Fruit fly (Drosophila melanogaster) whole organism, embryonic: ENCODE results near the gene nkt.

Source experiments
- C15 ChIP-seq: fragments of 200-800 bp; sonication (Bioruptor generic); IDR thresholded peaks from 3 replicates; pipeline ENCODE4 v1.3.6; 2022; ENCODE audit warnings: missing biosample characterization, missing genetic modification characterization
- CG10366 ChIP-seq: fragments of 200-800 bp; sonication (Bioruptor generic); IDR thresholded peaks from 2 replicates; pipeline ENCODE4 v1.3.6; 2022; ENCODE audit warnings: missing biosample characterization, missing genetic modification characterization
- CG11247 ChIP-seq: fragments of 200-800 bp; sonication (Bioruptor generic); IDR thresholded peaks from 2 replicates; pipeline ENCODE4 v1.3.6; 2022; ENCODE audit warnings: missing biosample characterization, missing genetic modification characterization
- CG11560 ChIP-seq: fragments of 200-800 bp; sonication (Bioruptor generic); IDR thresholded peaks from 3 replicates; pipeline ENCODE4 v1.3.6; 2022; ENCODE audit warnings: missing biosample characterization, missing genetic modification characterization
- CG12391 ChIP-seq: fragments of 200-800 bp; sonication (Bioruptor generic); optimal IDR thresholded peaks from 3 replicates; lab custom pipeline; 2018; ENCODE audit warnings: missing biosample characterization, mild to moderate bottlenecking, missing genetic modification characterization, moderate library complexity
- CG13775 ChIP-seq: fragments of 200-800 bp; sonication (Bioruptor generic); optimal IDR thresholded peaks from 3 replicates; lab custom pipeline; 2017; ENCODE audit warnings: missing biosample characterization, mild to moderate bottlenecking, missing genetic modification characterization
- CG1529 ChIP-seq: fragments of 200-800 bp; sonication (Bioruptor generic); optimal IDR thresholded peaks from 3 replicates; lab custom pipeline; 2018; ENCODE audit warnings: missing biosample characterization, missing genetic modification characterization
- CG1602 ChIP-seq: fragments of 200-800 bp; sonication (Bioruptor generic); optimal IDR thresholded peaks from 3 replicates; lab custom pipeline; 2016; ENCODE audit warnings: missing biosample characterization, missing genetic modification characterization
- CG16779 ChIP-seq: fragments of 200-800 bp; sonication (Bioruptor generic); IDR thresholded peaks from 2 replicates; pipeline ENCODE4 v1.3.6; 2022; ENCODE audit warnings: missing biosample characterization, missing genetic modification characterization
- CG17186 ChIP-seq: fragments of 200-800 bp; sonication (Bioruptor generic); optimal IDR thresholded peaks from 3 replicates; lab custom pipeline; 2017; ENCODE audit warnings: missing biosample characterization, missing genetic modification reagents, missing genetic modification characterization
- CG18011 ChIP-seq: fragments of 200-800 bp; sonication (Bioruptor generic); optimal IDR thresholded peaks from 2 replicates; lab custom pipeline; 2017; ENCODE audit warnings: missing biosample characterization, missing genetic modification characterization, mild to moderate bottlenecking, moderate library complexity, missing genotype
- CG31388 ChIP-seq: fragments of 200-800 bp; sonication (Bioruptor generic); optimal IDR thresholded peaks from 2 replicates; lab custom pipeline; 2016; ENCODE audit warnings: missing biosample characterization, missing genetic modification characterization
- CG34224 ChIP-seq: fragments of 200-800 bp; sonication (Bioruptor generic); IDR thresholded peaks from 3 replicates; pipeline ENCODE4 v1.3.6; 2022; ENCODE audit warnings: missing biosample characterization, missing genetic modification characterization; ENCODE audit not compliant: partially characterized antibody
- CG7271 ChIP-seq: fragments of 200-800 bp; sonication (Bioruptor generic); optimal IDR thresholded peaks from 2 replicates; lab custom pipeline; 2018; ENCODE audit warnings: missing biosample characterization, mild to moderate bottlenecking, missing genetic modification characterization, moderate library complexity
- CG8290 ChIP-seq, 3 experiments: fragments of 200-800 bp; sonication (Bioruptor generic); optimal IDR thresholded peaks; 2 replicates each; lab custom pipeline; 2016 to 2019; ENCODE audit warnings: missing biosample characterization in 3 of 3, missing genetic modification characterization in 3 of 3, mild to moderate bottlenecking in 2 of 3, moderate library complexity in 1 of 3
- CG9932 ChIP-seq: fragments of 200-800 bp; sonication (Bioruptor generic); IDR thresholded peaks from 2 replicates; pipeline ENCODE4 v1.3.6; 2022; ENCODE audit warnings: missing biosample characterization, missing genetic modification characterization
- Dip3 ChIP-seq: fragments of 200-800 bp; sonication (Bioruptor generic); optimal IDR thresholded peaks from 3 replicates; lab custom pipeline; 2016; ENCODE audit warnings: missing biosample characterization, missing genetic modification characterization
- Eip74EF ChIP-seq, 2 experiments: fragments of 200-800 bp in 1 of 2; fragments of >200 bp in 1 of 2; sonication (Bioruptor generic) in 1 of 2; optimal IDR thresholded peaks; 2 replicates each; lab custom pipeline; 2017 to 2019; ENCODE audit warnings: missing biosample characterization in 2 of 2, missing genetic modification characterization in 2 of 2, mild to moderate bottlenecking in 1 of 2, moderate library complexity in 1 of 2
- Gug ChIP-seq: fragments of 200-800 bp; sonication (Bioruptor generic); IDR thresholded peaks from 4 replicates; pipeline ENCODE4 v1.3.6; 2022; ENCODE audit warnings: missing biosample characterization, missing genetic modification characterization
- HmgD ChIP-seq: fragments of 200-800 bp; sonication (Bioruptor generic); optimal IDR thresholded peaks from 3 replicates; lab custom pipeline; 2016; ENCODE audit warnings: missing biosample characterization, missing genetic modification characterization
- Opbp ChIP-seq: fragments of 200-800 bp; sonication (Bioruptor generic); IDR thresholded peaks from 3 replicates; pipeline ENCODE4 v1.3.6; 2022; ENCODE audit warnings: missing biosample characterization, missing genetic modification characterization; ENCODE audit not compliant: partially characterized antibody
- Sry-β ChIP-seq: fragments of 200-800 bp; sonication (Bioruptor generic); optimal IDR thresholded peaks from 2 replicates; lab custom pipeline; 2018; ENCODE audit warnings: missing biosample characterization, mild to moderate bottlenecking, missing genetic modification characterization, moderate library complexity
- Usf ChIP-seq: fragments of 200-800 bp; sonication (Bioruptor generic); optimal IDR thresholded peaks from 2 replicates; lab custom pipeline; 2017; ENCODE audit warnings: missing genotype, missing biosample characterization, missing genetic modification characterization
- abd-A ChIP-seq: fragments of 200-800 bp; sonication (Bioruptor generic); optimal IDR thresholded peaks from 3 replicates; lab custom pipeline; 2019; ENCODE audit warnings: missing biosample characterization, mild to moderate bottlenecking, missing genetic modification characterization, moderate library complexity
- ara ChIP-seq: fragments of 200-800 bp; sonication (Bioruptor generic); IDR thresholded peaks from 2 replicates; pipeline ENCODE4 v1.3.6; 2022; ENCODE audit warnings: missing biosample characterization, missing genetic modification characterization
- btn ChIP-seq: fragments of 200-800 bp; sonication (Bioruptor generic); optimal IDR thresholded peaks from 2 replicates; lab custom pipeline; 2016; ENCODE audit warnings: missing biosample characterization, missing genetic modification characterization
- cato ChIP-seq: fragments of 200-800 bp; sonication (Bioruptor generic); optimal IDR thresholded peaks from 2 replicates; lab custom pipeline; 2016; ENCODE audit warnings: missing biosample characterization, missing genetic modification characterization, borderline replicate concordance
- chif ChIP-seq, 2 experiments: fragments of 200-800 bp; sonication (Bioruptor generic); optimal IDR thresholded peaks; 3 replicates each; lab custom pipeline; 2016; ENCODE audit warnings: missing biosample characterization in 2 of 2, missing genetic modification characterization in 2 of 2
- crol ChIP-seq: fragments of 200-800 bp; sonication (Bioruptor generic); IDR thresholded peaks from 2 replicates; pipeline ENCODE4 v1.3.6; 2022; ENCODE audit warnings: missing biosample characterization, missing genetic modification characterization
- dpn ChIP-seq, 2 experiments: fragments of 200-800 bp; sonication (Bioruptor generic); optimal IDR thresholded peaks; 3 replicates each; lab custom pipeline; 2016; ENCODE audit warnings: missing biosample characterization in 2 of 2, missing genetic modification characterization in 2 of 2
- fd102C ChIP-seq: fragments of 200-800 bp; sonication (Bioruptor generic); optimal IDR thresholded peaks from 2 replicates; lab custom pipeline; 2018; ENCODE audit warnings: missing biosample characterization, mild to moderate bottlenecking, missing genetic modification characterization, moderate library complexity
- gcm ChIP-seq: fragments of 200-800 bp; sonication (Bioruptor generic); optimal IDR thresholded peaks from 2 replicates; lab custom pipeline; 2019; ENCODE audit warnings: missing biosample characterization, mild to moderate bottlenecking, missing genetic modification characterization, moderate library complexity
- gsb-n ChIP-seq: fragments of 200-800 bp; sonication (Bioruptor generic); optimal IDR thresholded peaks from 3 replicates; lab custom pipeline; 2018; ENCODE audit warnings: missing biosample characterization, mild to moderate bottlenecking, missing genetic modification characterization
- h ChIP-seq: fragments of >200 bp; optimal IDR thresholded peaks from 2 replicates; lab custom pipeline; 2017
- jing ChIP-seq: fragments of 200-800 bp; sonication (Bioruptor generic); optimal IDR thresholded peaks from 2 replicates; lab custom pipeline; 2018; ENCODE audit warnings: missing biosample characterization, mild to moderate bottlenecking, missing genetic modification characterization
- knrl ChIP-seq: fragments of 200-800 bp; sonication (Bioruptor generic); IDR thresholded peaks from 3 replicates; pipeline ENCODE4 v1.3.6; 2022; ENCODE audit warnings: missing biosample characterization, missing genetic modification characterization; ENCODE audit not compliant: partially characterized antibody
- lbe ChIP-seq: fragments of 200-800 bp; sonication (Bioruptor generic); optimal IDR thresholded peaks from 2 replicates; lab custom pipeline; 2016; ENCODE audit warnings: missing biosample characterization, mild to moderate bottlenecking, missing genetic modification characterization
- mam ChIP-seq: fragments of 200-800 bp; sonication (Bioruptor generic); optimal IDR thresholded peaks from 3 replicates; lab custom pipeline; 2016; ENCODE audit warnings: missing biosample characterization, missing genetic modification characterization
- oc ChIP-seq: fragments of 200-800 bp; sonication (Bioruptor generic); optimal IDR thresholded peaks from 2 replicates; lab custom pipeline; 2018; ENCODE audit warnings: missing biosample characterization, mild to moderate bottlenecking, missing genetic modification characterization, moderate library complexity
- odd ChIP-seq: fragments of 200-800 bp; sonication (Bioruptor generic); optimal IDR thresholded peaks from 2 replicates; lab custom pipeline; 2017; ENCODE audit warnings: missing biosample characterization, mild to moderate bottlenecking, missing genetic modification characterization
- pros ChIP-seq: fragments of 200-800 bp; sonication (Bioruptor generic); optimal IDR thresholded peaks from 3 replicates; lab custom pipeline; 2019; ENCODE audit warnings: missing biosample characterization, mild to moderate bottlenecking, missing genetic modification characterization, moderate library complexity
- ro ChIP-seq: fragments of 200-800 bp; sonication (Bioruptor generic); IDR thresholded peaks from 2 replicates; pipeline ENCODE4 v1.3.6; 2022; ENCODE audit warnings: missing biosample characterization, missing genetic modification characterization
- slou ChIP-seq: fragments of 200-800 bp; sonication (Bioruptor generic); optimal IDR thresholded peaks from 3 replicates; lab custom pipeline; 2016; ENCODE audit warnings: missing biosample characterization, missing genetic modification characterization
- stc ChIP-seq: fragments of 200-800 bp; sonication (Bioruptor generic); IDR thresholded peaks from 2 replicates; pipeline ENCODE4 v1.3.6; 2022; ENCODE audit warnings: missing biosample characterization, missing genetic modification characterization
- tll ChIP-seq, 2 experiments: fragments of 200-800 bp in 1 of 2; fragments of >200 bp in 1 of 2; sonication (Bioruptor generic) in 1 of 2; optimal IDR thresholded peaks; 2 replicates each; lab custom pipeline; 2017 to 2019; ENCODE audit warnings: missing biosample characterization in 2 of 2, missing genetic modification characterization in 2 of 2, mild to moderate bottlenecking in 1 of 2, moderate library complexity in 1 of 2
- trem ChIP-seq: fragments of 200-800 bp; optimal IDR thresholded peaks from 3 replicates; lab custom pipeline; 2019; ENCODE audit warnings: missing biosample characterization, mild to moderate bottlenecking, missing genetic modification characterization, moderate library complexity
- wor ChIP-seq: fragments of 200-800 bp; sonication (Bioruptor generic); IDR thresholded peaks from 2 replicates; pipeline ENCODE4 v1.3.6; 2022; ENCODE audit warnings: missing biosample characterization, missing genetic modification characterization
- zfh1 ChIP-seq: fragments of 200-800 bp; sonication (Bioruptor generic); IDR thresholded peaks from 3 replicates; pipeline ENCODE4 v1.3.6; 2022; ENCODE audit warnings: missing biosample characterization, missing genetic modification characterization

Gene nkt

DNA sequence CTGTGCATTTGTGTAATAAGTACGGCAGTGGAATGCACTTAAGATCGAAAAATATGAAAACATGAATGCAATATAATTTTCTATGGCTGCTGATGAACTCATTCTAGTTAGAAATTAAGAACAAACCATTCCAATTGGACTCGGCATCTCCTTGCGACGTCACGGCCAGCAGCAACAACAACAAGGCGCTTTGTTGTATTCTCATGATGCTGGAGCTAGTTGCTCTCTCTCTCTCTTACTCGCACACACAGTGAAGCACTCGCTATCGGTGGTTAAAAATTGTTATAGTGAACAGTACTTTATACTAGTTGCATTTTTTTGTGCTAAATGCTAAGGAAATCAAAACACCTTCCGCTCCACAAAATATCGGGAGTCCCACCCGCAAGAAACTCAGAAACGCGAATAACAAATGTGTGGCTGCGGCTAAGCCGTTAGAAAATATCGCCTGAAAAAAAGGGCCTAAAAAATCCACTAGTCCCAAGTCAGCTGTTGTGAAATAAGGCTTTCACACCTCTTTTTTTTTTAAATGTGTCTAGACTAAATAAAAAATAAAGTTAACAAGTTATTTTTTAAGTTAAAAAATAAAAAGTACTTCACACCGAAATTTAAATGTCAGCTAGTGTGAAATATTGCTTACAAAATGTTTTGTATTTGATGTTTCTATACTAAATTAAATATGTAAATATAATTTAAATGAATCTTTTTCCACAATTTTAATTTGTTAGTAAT is 4.6 kb downstream of the nkt start, which contains the start of gene Plod (continued):
- peak; percentile 64 for TF ChIP-seq CG9932
- 0 out of 3 replicates have a peak, but pooled peaks have one; percentile 59 for TF ChIP-seq Opbp
- no peak for TF ChIP-seq CG18011 (GFP tag; lab: Kevin White, UChicago)
- TF ChIP-seq crol, result no peak
- no peak for TF ChIP-seq pros (GFP tag; lab: Kevin White, UChicago)
- TF ChIP-seq dpn (GFP tag; optimal IDR thresholded peaks at IDR 0.05; lab: Kevin White, UChicago), result peak; percentile 46 to 47
- TF ChIP-seq gsb-n, result peak; percentile 24
- TF ChIP-seq Sry-β (GFP tag; lab: Kevin White, UChicago), result no peak
- no peak for TF ChIP-seq abd-A (tag; lab: Kevin White, UChicago)
- peak; percentile 87 for TF ChIP-seq CG12391 (tag; lab: Kevin White, UChicago)
- TF ChIP-seq chif (GFP tag; optimal IDR thresholded peaks at IDR 0.05; lab: Kevin White, UChicago), result peak in 1 of 2 experiments; percentile 26
- no peak for TF ChIP-seq fd102C
- peak; percentile 57 for TF ChIP-seq CG10366 (GFP tag; lab: Robert Waterston, UW)
- TF ChIP-seq slou (GFP tag; lab: Kevin White, UChicago), result no peak
- TF ChIP-seq odd (GFP tag; lab: Kevin White, UChicago), result peak; percentile 33
- TF ChIP-seq ara (GFP tag; lab: Robert Waterston, UW), result no peak
- no peak for TF ChIP-seq CG11247
- TF ChIP-seq Eip74EF (GFP tag; optimal IDR thresholded peaks at IDR 0.05; lab: Kevin White, UChicago), result peak; percentile 13 to 53
- TF ChIP-seq CG11560 (tag; lab: Robert Waterston, UW), result no peak
- TF ChIP-seq CG7271 (tag; lab: Kevin White, UChicago), result peak; percentile 57
- TF ChIP-seq CG8290 (GFP tag; optimal IDR thresholded peaks at IDR 0.05; lab: Kevin White, UChicago), result no peak
- TF ChIP-seq CG8290 (tag; optimal IDR thresholded peaks at IDR 0.05; lab: Kevin White, UChicago), result no peak
- TF ChIP-seq CG1602, result peak; percentile 43
- no peak for TF ChIP-seq btn (GFP tag; lab: Kevin White, UChicago)
- no peak for TF ChIP-seq ro (GFP tag; lab: Robert Waterston, UW)
- TF ChIP-seq CG31388 (GFP tag; lab: Kevin White, UChicago), result no peak
- peak; percentile 62 for TF ChIP-seq oc (tag; lab: Kevin White, UChicago)
- no peak for TF ChIP-seq tll (GFP tag; optimal IDR thresholded peaks at IDR 0.05; lab: Kevin White, UChicago)
- no peak for TF ChIP-seq cato (GFP tag; lab: Kevin White, UChicago)
- TF ChIP-seq CG17186 (GFP tag; lab: Kevin White, UChicago), result no peak
- no peak; the same call in 2 of the 3 replicates for TF ChIP-seq knrl (GFP tag; lab: Robert Waterston, UW)
- TF ChIP-seq trem (tag; lab: Kevin White, UChicago), result peak; percentile 29
- TF ChIP-seq C15 (GFP tag; lab: Robert Waterston, UW), result no peak
- TF ChIP-seq h (lab: Kevin White, UChicago), result no peak
- 0 out of 3 replicates have a peak, but pooled peaks have one; percentile 14 for TF ChIP-seq CG34224 (GFP tag; lab: Robert Waterston, UW)
- no peak for TF ChIP-seq CG16779 (GFP tag; lab: Robert Waterston, UW)
- no peak for TF ChIP-seq Usf (GFP tag; lab: Kevin White, UChicago)
- TF ChIP-seq zfh1, result peak; percentile 44; the same call in 1 of the 3 replicates
- peak; percentile 23 for TF ChIP-seq HmgD (GFP tag; lab: Kevin White, UChicago)
- TF ChIP-seq mam (GFP tag; lab: Kevin White, UChicago), result no peak
- TF ChIP-seq CG1529 (GFP tag; lab: Kevin White, UChicago), result no peak
- no peak for TF ChIP-seq Gug
- TF ChIP-seq gcm (GFP tag; lab: Kevin White, UChicago), result peak; percentile 13
- no peak for TF ChIP-seq jing
- no peak for TF ChIP-seq lbe
- TF ChIP-seq CG13775 (GFP tag; lab: Kevin White, UChicago), result no peak
- no peak for TF ChIP-seq wor (GFP tag; lab: Robert Waterston, UW)
- TF ChIP-seq stc (GFP tag; lab: Robert Waterston, UW), result 0 out of 2 replicates have a peak, but pooled peaks have one; percentile 11
- TF ChIP-seq Dip3 (GFP tag; lab: Kevin White, UChicago), result no peak
